Fruit fly (Drosophila melanogaster) whole organism, wandering third instar larva: ENCODE data around the gene NP15.6.

Experiments
- Abd-B ChIP-seq: fragments of >200 bp; optimal IDR thresholded peaks from 2 replicates; lab custom pipeline; 2017; ENCODE audit warnings: missing biosample characterization, missing genetic modification characterization
- CrebA ChIP-seq: fragments of 200-800 bp; sonication (Bioruptor generic); optimal IDR thresholded peaks from 2 replicates; lab custom pipeline; 2016; ENCODE audit warnings: missing biosample characterization, mild to moderate bottlenecking, missing genetic modification characterization, borderline replicate concordance
- GATAd ChIP-seq: sonication (Bioruptor generic); optimal IDR thresholded peaks from 2 replicates; lab custom pipeline; 2016; ENCODE audit warnings: missing biosample characterization, missing genetic modification characterization
- Myc ChIP-seq: fragments of >200 bp; optimal IDR thresholded peaks from 2 replicates; lab custom pipeline; 2017
- N ChIP-seq: fragments of >200 bp; optimal IDR thresholded peaks from 2 replicates; lab custom pipeline; 2018; ENCODE audit warnings: missing biosample characterization, missing external identifiers, missing genetic modification characterization
- Vsx2 ChIP-seq: fragments of 200-300, 225-300 bp; sonication (Bioruptor generic); optimal IDR thresholded peaks from 2 replicates; lab custom pipeline; 2018; ENCODE audit warnings: missing biosample characterization, missing genetic modification characterization; ENCODE audit not compliant: partially characterized antibody
- brk ChIP-seq: fragments of 200-800 bp; sonication (Bioruptor generic); optimal IDR thresholded peaks from 2 replicates; lab custom pipeline; 2016; ENCODE audit warnings: missing biosample characterization, mild to moderate bottlenecking, missing genetic modification characterization
- foxo ChIP-seq, 2 experiments: fragments of 200-800 bp; sonication (Bioruptor generic); optimal IDR thresholded peaks; 2 replicates in 1 of 2; 3 replicates in 1 of 2; lab custom pipeline; 2016 to 2017; ENCODE audit warnings: missing biosample characterization in 2 of 2, missing genetic modification characterization in 2 of 2
- h ChIP-seq: fragments of 200-800 bp; sonication (Bioruptor generic); optimal IDR thresholded peaks from 3 replicates; lab custom pipeline; 2016; ENCODE audit warnings: missing biosample characterization, mild to moderate bottlenecking, missing genetic modification characterization
- lola ChIP-seq: fragments of >200 bp; optimal IDR thresholded peaks from 2 replicates; lab custom pipeline; 2017; ENCODE audit warnings: missing biosample characterization, missing genetic modification characterization
- pan ChIP-seq: fragments of >200 bp; optimal IDR thresholded peaks from 2 replicates; lab custom pipeline; 2017
- sv ChIP-seq: fragments of 200-800 bp; sonication (Bioruptor generic); optimal IDR thresholded peaks from 3 replicates; lab custom pipeline; 2016; ENCODE audit warnings: missing biosample characterization, missing genetic modification characterization
- tai ChIP-seq: sonication (Bioruptor generic); optimal IDR thresholded peaks from 2 replicates; lab custom pipeline; 2016; ENCODE audit warnings: missing biosample characterization, missing genetic modification characterization

DNA sequence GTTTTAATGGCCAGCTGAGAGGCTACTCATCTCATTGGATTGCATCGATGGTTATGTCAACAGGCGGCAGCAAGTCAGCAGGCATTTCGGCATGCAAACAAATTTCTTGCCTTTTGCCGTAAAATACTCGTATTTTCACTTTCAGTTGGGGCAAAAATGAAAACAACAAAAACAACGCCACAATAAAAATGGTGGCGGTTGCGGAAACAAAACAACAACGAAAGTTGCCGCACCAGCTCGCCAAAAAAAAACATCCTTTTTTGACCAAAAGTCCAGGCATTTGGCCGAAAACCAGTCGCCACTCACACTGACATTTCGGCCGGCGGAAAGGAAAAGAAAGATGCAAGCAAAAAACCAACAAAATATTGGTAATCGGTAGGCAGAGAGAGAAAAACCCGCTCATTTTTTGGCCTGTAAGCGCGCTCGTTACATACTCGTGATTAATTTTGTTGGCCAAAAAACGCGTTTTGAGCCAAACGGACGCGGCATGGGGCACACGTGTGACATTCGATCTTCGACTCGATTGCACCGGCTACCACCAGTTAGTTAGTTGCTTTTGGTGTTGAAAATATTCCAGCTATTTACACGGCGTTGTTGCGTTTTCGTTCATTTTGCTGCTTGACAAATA is 37.0 kb downstream of the NP15.6 start:
- no peak for TF ChIP-seq GATAd (GFP tag; lab: Kevin White, UChicago)
- TF ChIP-seq CrebA (GFP tag; lab: Kevin White, UChicago), result no peak
- no peak for TF ChIP-seq tai (GFP tag; lab: Kevin White, UChicago)
- no peak for TF ChIP-seq pan (lab: Kevin White, UChicago)
- peak; percentile 51 for TF ChIP-seq brk (GFP tag; lab: Kevin White, UChicago)
- TF ChIP-seq h, result no peak
- TF ChIP-seq sv (GFP tag; lab: Kevin White, UChicago), result no peak
- no peak for TF ChIP-seq Myc
- TF ChIP-seq foxo (GFP tag; optimal IDR thresholded peaks at IDR 0.05; lab: Kevin White, UChicago), result no peak
- TF ChIP-seq Abd-B, result no peak
- no peak for TF ChIP-seq Vsx2 (GFP tag; lab: Kevin White, UChicago)
- TF ChIP-seq N (GFP tag; lab: Kevin White, UChicago), result no peak
- no peak for TF ChIP-seq lola (GFP tag; lab: Kevin White, UChicago)
